Worm (Caenorhabditis elegans): ENCODE measurements around the gene K08D8.1.

The K08D8.1 gene

DNA sequence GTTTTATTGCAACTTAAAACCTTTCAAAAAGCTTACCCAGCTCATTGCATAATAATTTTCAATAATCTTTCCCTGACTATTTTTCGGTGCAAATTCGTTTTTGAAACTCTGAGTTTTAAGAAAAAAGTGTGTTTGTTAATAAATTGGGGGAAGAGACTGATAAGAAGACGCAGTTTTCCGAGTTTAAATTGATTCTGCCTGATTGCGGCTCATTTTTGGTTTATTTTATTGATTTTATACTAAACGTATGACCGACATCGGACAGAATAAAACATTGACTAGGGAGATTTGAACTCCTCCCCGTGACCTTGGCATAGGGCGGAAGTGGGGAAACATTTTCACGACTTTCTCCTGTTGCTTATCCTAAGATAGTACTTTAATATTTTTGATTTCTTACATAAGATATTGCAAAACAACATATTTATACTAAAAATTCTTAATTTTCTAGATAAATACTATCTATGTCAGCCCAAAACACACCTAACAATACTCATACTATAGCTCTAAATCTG, 4.1 kb downstream of the K08D8.1 start, which contains the start of gene K08D8.7:
TSS of gene K08D8.7 (plus strand) at position 462 of the 512 bp plus-strand sequence.
- TF ChIP-seq K11D2.4 (GFP tag; IDR thresholded peaks at IDR 0.05) (no peak), nhr-80 (tag; optimal IDR thresholded peaks at IDR 0.05) (peak; percentile 21), nfya-2 (GFP tag; IDR thresholded peaks at IDR 0.05) (no peak)

DNA sequence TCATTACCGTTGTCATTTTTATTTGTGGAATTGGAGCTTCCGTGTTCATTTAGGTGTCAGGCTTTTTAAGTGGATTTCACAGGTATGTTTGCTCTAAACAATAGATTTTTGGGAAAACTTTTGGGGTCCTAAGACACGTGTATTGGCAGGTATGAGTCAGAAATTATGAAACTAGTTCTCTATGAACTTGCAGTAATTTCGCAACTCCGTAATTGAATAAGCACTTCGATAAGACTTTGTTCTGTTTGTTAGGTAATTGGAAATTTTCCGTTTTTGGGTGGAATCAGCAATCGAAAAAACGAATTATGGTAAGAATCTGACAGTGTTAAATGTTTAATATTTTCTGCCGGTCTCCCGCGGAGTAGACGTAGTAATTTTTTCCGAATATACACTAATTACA, 4.9 kb downstream of the K08D8.1 start:
- TF ChIP-seq bed-1 (GFP tag; IDR thresholded peaks at IDR 0.05) (no peak), snpc-4 (GFP tag; optimal IDR thresholded peaks at IDR 0.05) (no peak), snpc-4 (tag; optimal IDR thresholded peaks at IDR 0.05) (no peak), cebp-1 (GFP tag; IDR thresholded peaks at IDR 0.05) (peak; percentile 57; the same call in 1 of the 2 replicates), cebp-1 (tag; optimal IDR thresholded peaks at IDR 0.05) (peak; percentile 79), zim-3 (tag; optimal IDR thresholded peaks at IDR 0.05) (no peak), rec-8 (tag; optimal IDR thresholded peaks at IDR 0.05) (no peak), Y67H2A.10 (GFP tag; conservative IDR thresholded peaks at IDR 0.05) (no peak), nhr-80 (tag; optimal IDR thresholded peaks at IDR 0.05) (no peak), him-1 (tag; optimal IDR thresholded peaks at IDR 0.05) (no peak)

DNA sequence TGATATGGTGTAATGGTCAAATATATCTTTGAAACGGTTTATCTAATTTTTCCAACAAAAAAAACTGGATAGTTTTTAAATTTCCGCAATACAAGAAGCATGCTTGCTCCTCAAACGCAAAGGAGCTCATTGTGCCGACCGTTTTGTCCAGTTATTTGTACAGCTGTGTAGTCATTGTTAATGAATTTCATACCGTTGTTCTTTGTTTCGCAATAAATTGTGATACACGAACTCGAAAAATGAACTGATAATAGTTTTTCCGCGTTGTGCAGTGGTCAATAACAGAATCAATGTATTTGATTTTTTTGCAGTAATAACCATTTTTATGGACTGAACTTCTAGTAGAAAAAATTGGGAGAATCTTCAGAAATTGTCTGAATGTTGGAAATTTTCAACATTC, 6.5 kb downstream of the K08D8.1 start:
- TF ChIP-seq F57A8.1 (GFP tag; optimal IDR thresholded peaks at IDR 0.05) (no peak), aptf-3 (GFP tag; IDR thresholded peaks at IDR 0.05) (no peak), cebp-1 (GFP tag; IDR thresholded peaks at IDR 0.05) (no peak), cebp-1 (tag; optimal IDR thresholded peaks at IDR 0.05) (peak; percentile 37), ceh-27 (GFP tag; optimal IDR thresholded peaks at IDR 0.05) (no peak)

ce11 chrIV:12899392-12899791, 7.1 kb downstream of the K08D8.1 start, which contains the start of gene K08D8.9:
Gene K08D8.9, plus strand, starts transcription at chrIV:12899692.
- TF ChIP-seq hrde-1 (tag; optimal IDR thresholded peaks at IDR 0.05; ENCODE audit: borderline replicate concordance) (no peak), chd-7 (tag; optimal IDR thresholded peaks at IDR 0.05) (no peak), F33H1.4 (GFP tag; IDR thresholded peaks at IDR 0.05) (no peak), pha-4 (tag; optimal IDR thresholded peaks at IDR 0.05) (no peak), nhr-120 (GFP tag; IDR thresholded peaks at IDR 0.05) (no peak), mcd-1 (GFP tag; IDR thresholded peaks at IDR 0.05) (no peak), ccch-3 (GFP tag; optimal IDR thresholded peaks at IDR 0.05) (no peak), madf-10 (tag; optimal IDR thresholded peaks at IDR 0.05) (no peak), bed-2 (GFP tag; IDR thresholded peaks at IDR 0.05) (no peak), hlh-26 (GFP tag; conservative IDR thresholded peaks at IDR 0.05) (no peak), dpff-1 (tag; optimal IDR thresholded peaks at IDR 0.05) (no peak), lsy-27 (tag; optimal IDR thresholded peaks at IDR 0.05; ENCODE audit: borderline replicate concordance, insufficient read depth) (no peak), him-1 (tag; optimal IDR thresholded peaks at IDR 0.05) (no peak), dox-1 (GFP tag; IDR thresholded peaks at IDR 0.05) (no peak), fkh-3 (tag; optimal IDR thresholded peaks at IDR 0.05) (no peak), ZK185.1 (tag; optimal IDR thresholded peaks at IDR 0.05; ENCODE audit: poor library complexity, severe bottlenecking) (no peak)

DNA sequence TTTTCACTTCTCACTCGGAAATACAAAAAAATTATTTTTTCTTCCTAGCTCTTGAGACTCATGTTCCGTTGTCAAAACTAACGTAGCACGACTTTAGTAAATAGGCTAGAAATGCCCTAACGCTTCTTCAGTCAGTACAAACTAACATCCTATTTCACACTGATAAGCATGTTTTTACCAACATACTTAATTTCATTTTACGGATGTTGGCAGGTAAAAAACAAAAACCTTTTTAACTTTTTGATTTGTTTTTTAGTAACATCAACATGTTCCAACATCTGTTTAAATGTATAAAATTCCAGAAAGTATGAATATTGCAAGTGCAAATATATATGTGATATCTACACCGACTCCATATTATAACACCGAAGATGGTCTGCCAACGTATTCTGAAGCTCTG, 8.0 kb downstream of the K08D8.1 start, which contains the start of gene K08D8.10:
TSS of gene K08D8.10 (plus strand) at position 301 of the 400 bp plus-strand sequence.
- TF ChIP-seq B0261.1 (tag; optimal IDR thresholded peaks at IDR 0.05) (no peak), nfya-1 (tag; optimal IDR thresholded peaks at IDR 0.05; ENCODE audit: borderline replicate concordance, insufficient read depth) (no peak), F23B12.7 (tag; optimal IDR thresholded peaks at IDR 0.05; ENCODE audit: insufficient read depth) (no peak)

Data from whole organism, young adult.